Worm (Caenorhabditis elegans) whole organism, L1 larva: ENCODE data around the gene F26C11.1.

ENCODE experiments used
- C34B4.2 ChIP-seq: sonication (generic microtip); optimal IDR thresholded peaks from 2 replicates; lab custom pipeline; 2017; ENCODE audit warnings: mild to moderate bottlenecking, missing genetic modification characterization, missing compliant biosample characterization
- Y116A8C.19 ChIP-seq: sonication (generic microtip); optimal IDR thresholded peaks from 2 replicates; lab custom pipeline; 2016; ENCODE audit warnings: missing compliant biosample characterization, missing genetic modification characterization, borderline replicate concordance
- aha-1 ChIP-seq: fragments of 150-350 bp; optimal IDR thresholded peaks from 2 replicates; lab custom pipeline; 2014; ENCODE audit warnings: missing biosample characterization, missing genetic modification characterization
- aly-2 ChIP-seq: fragments of 150-350 bp; optimal IDR thresholded peaks from 2 replicates; lab custom pipeline; 2014; ENCODE audit warnings: missing biosample characterization, missing genetic modification characterization
- ama-1 ChIP-seq: fragments of 150-350 bp; optimal IDR thresholded peaks from 2 replicates; lab custom pipeline; 2014
- blmp-1 ChIP-seq: fragments of 150-350 bp; optimal IDR thresholded peaks from 2 replicates; lab custom pipeline; 2014; ENCODE audit warnings: missing biosample characterization, missing genetic modification characterization
- dpl-1 ChIP-seq, 3 experiments: fragments of 150-350 bp in 2 of 3; sonication (generic microtip) in 1 of 3; optimal IDR thresholded peaks; 2 replicates each; lab custom pipeline; 2014 to 2017; ENCODE audit warnings: missing biosample characterization in 3 of 3, missing genetic modification characterization in 3 of 3, missing genetic modification reagents in 3 of 3
- efl-1 ChIP-seq, 4 experiments: fragments of 150-350 bp; optimal IDR thresholded peaks in 3 of 4; peaks in 1 of 4; 1 replicate in 1 of 4; 2 replicates in 3 of 4; lab custom pipeline; 2014; ENCODE audit warnings: missing biosample characterization in 2 of 4, missing genetic modification characterization in 2 of 4, missing genetic modification reagents in 2 of 4
- efl-3 ChIP-seq: fragments of 200-800 bp; sonication (Bioruptor generic); optimal IDR thresholded peaks from 2 replicates; lab custom pipeline; 2018; ENCODE audit warnings: mild to moderate bottlenecking, missing genetic modification characterization, missing compliant biosample characterization
- elt-2 ChIP-seq: sonication (generic microtip); optimal IDR thresholded peaks from 2 replicates; lab custom pipeline; 2016; ENCODE audit warnings: missing genetic modification characterization, mild to moderate bottlenecking, inconsistent platforms, missing compliant biosample characterization, missing genetic modification reagents
- fkh-4 ChIP-seq: sonication (generic microtip); optimal IDR thresholded peaks from 2 replicates; lab custom pipeline; 2016; ENCODE audit warnings: missing compliant biosample characterization, missing genetic modification characterization, borderline replicate concordance
- fkh-8 ChIP-seq: sonication (generic microtip); optimal IDR thresholded peaks from 2 replicates; lab custom pipeline; 2016; ENCODE audit warnings: mild to moderate bottlenecking, missing genetic modification characterization, missing compliant biosample characterization
- fos-1 ChIP-seq: fragments of 150-350 bp; optimal IDR thresholded peaks from 2 replicates; lab custom pipeline; 2014; ENCODE audit warnings: missing biosample characterization, missing genetic modification characterization
- grh-1 ChIP-seq: fragments of 200-800 bp; sonication (Bioruptor generic); IDR thresholded peaks from 2 replicates; pipeline ENCODE4 v1.3.6; 2022; ENCODE audit warnings: missing genetic modification reagents, missing genetic modification characterization, missing compliant biosample characterization
- hlh-17 ChIP-seq: fragments of 200-800 bp; sonication (Bioruptor generic); optimal IDR thresholded peaks from 2 replicates; lab custom pipeline; 2018; ENCODE audit warnings: missing genetic modification characterization, mild to moderate bottlenecking, missing compliant biosample characterization, moderate library complexity, borderline replicate concordance
- hpl-2 ChIP-seq: fragments of 150-350 bp; optimal IDR thresholded peaks from 2 replicates; lab custom pipeline; 2014; ENCODE audit warnings: missing biosample characterization, missing genetic modification reagents, missing genetic modification characterization
- jun-1 ChIP-seq: fragments of 150-350 bp; optimal IDR thresholded peaks from 2 replicates; lab custom pipeline; 2014; ENCODE audit warnings: missing biosample characterization, missing genetic modification reagents, missing genetic modification characterization
- lin-35 ChIP-seq, 2 experiments: fragments of 150-350 bp; optimal IDR thresholded peaks; 2 replicates each; lab custom pipeline; 2014; ENCODE audit warnings: missing biosample characterization in 2 of 2, missing genetic modification characterization in 2 of 2, missing genetic modification reagents in 2 of 2
- lsy-2 ChIP-seq, 2 experiments: fragments of 150-350 bp; optimal IDR thresholded peaks; 2 replicates each; lab custom pipeline; 2014; ENCODE audit warnings: missing biosample characterization in 2 of 2, missing genetic modification characterization in 2 of 2
- mab-9 ChIP-seq: fragments of 200-800 bp; sonication (Bioruptor generic); IDR thresholded peaks from 2 replicates; pipeline ENCODE4 v1.3.6; 2022; ENCODE audit warnings: missing genetic modification reagents, missing genetic modification characterization, missing compliant biosample characterization
- nhr-12 ChIP-seq: sonication (generic microtip); optimal IDR thresholded peaks from 2 replicates; lab custom pipeline; 2017; ENCODE audit warnings: missing biosample characterization, missing genetic modification characterization
- nhr-19 ChIP-seq: fragments of 200-800 bp; sonication (Bioruptor generic); conservative IDR thresholded peaks from 2 replicates; pipeline ENCODE4 v1.3.6; 2022; ENCODE audit warnings: missing genetic modification characterization, missing compliant biosample characterization
- nhr-20 ChIP-seq: sonication (generic microtip); optimal IDR thresholded peaks from 2 replicates; lab custom pipeline; 2016; ENCODE audit warnings: mild to moderate bottlenecking, missing genetic modification characterization, missing compliant biosample characterization
- nhr-237 ChIP-seq: fragments of 150-350 bp; optimal IDR thresholded peaks from 2 replicates; lab custom pipeline; 2014; ENCODE audit warnings: missing biosample characterization, missing genetic modification characterization
- nhr-28 ChIP-seq: fragments of 150-350 bp; optimal IDR thresholded peaks from 2 replicates; lab custom pipeline; 2014; ENCODE audit warnings: missing biosample characterization, missing genetic modification characterization
- nhr-47 ChIP-seq: sonication (generic microtip); optimal IDR thresholded peaks from 2 replicates; lab custom pipeline; 2016; ENCODE audit warnings: mild to moderate bottlenecking, missing genetic modification characterization, moderate library complexity, missing compliant biosample characterization
- nhr-71 ChIP-seq: sonication (generic microtip); optimal IDR thresholded peaks from 2 replicates; lab custom pipeline; 2016; ENCODE audit warnings: mild to moderate bottlenecking, missing genetic modification characterization, moderate library complexity, missing compliant biosample characterization
- nhr-85 ChIP-seq: sonication (generic microtip); peaks from one replicate; lab custom pipeline; 2016; ENCODE audit warnings: missing genetic modification characterization, inconsistent platforms, missing compliant biosample characterization
- nhr-90 ChIP-seq: sonication (generic microtip); optimal IDR thresholded peaks from 2 replicates; lab custom pipeline; 2016; ENCODE audit warnings: mild to moderate bottlenecking, missing genetic modification characterization, missing compliant biosample characterization; ENCODE audit not compliant: poor library complexity
- pag-3 ChIP-seq: sonication (generic microtip); optimal IDR thresholded peaks from 2 replicates; lab custom pipeline; 2017; ENCODE audit warnings: missing genetic modification characterization, mild to moderate bottlenecking, missing compliant biosample characterization, antibody characterized with exemption, borderline replicate concordance; ENCODE audit not compliant: insufficient read depth
- rnt-1 ChIP-seq: sonication (generic microtip); optimal IDR thresholded peaks from 2 replicates; lab custom pipeline; 2016; ENCODE audit warnings: mild to moderate bottlenecking, missing genetic modification characterization, moderate library complexity, missing compliant biosample characterization
- skn-1 ChIP-seq: fragments of 150-350 bp; optimal IDR thresholded peaks from 2 replicates; lab custom pipeline; 2014; ENCODE audit warnings: missing biosample characterization, missing genetic modification characterization
- snu-23 ChIP-seq: sonication (generic microtip); optimal IDR thresholded peaks from 2 replicates; lab custom pipeline; 2016; ENCODE audit warnings: missing genetic modification characterization, missing compliant biosample characterization
- sptf-1 ChIP-seq: fragments of 150-350 bp; optimal IDR thresholded peaks from 2 replicates; lab custom pipeline; 2014; ENCODE audit warnings: missing biosample characterization, missing genetic modification characterization
- unc-130 ChIP-seq: fragments of 150-350 bp; optimal IDR thresholded peaks from 2 replicates; lab custom pipeline; 2017; ENCODE audit warnings: missing biosample characterization, missing genetic modification characterization, inconsistent platforms
- zip-4 ChIP-seq: fragments of 200-800 bp; sonication (Bioruptor generic); optimal IDR thresholded peaks from 2 replicates; lab custom pipeline; 2018; ENCODE audit warnings: mild to moderate bottlenecking, missing genetic modification characterization, moderate library complexity, missing compliant biosample characterization
- ztf-4 ChIP-seq: fragments of 150-350 bp; optimal IDR thresholded peaks from 2 replicates; lab custom pipeline; 2014; ENCODE audit warnings: missing biosample characterization, missing genetic modification characterization

F26C11.1 gene

DNA sequence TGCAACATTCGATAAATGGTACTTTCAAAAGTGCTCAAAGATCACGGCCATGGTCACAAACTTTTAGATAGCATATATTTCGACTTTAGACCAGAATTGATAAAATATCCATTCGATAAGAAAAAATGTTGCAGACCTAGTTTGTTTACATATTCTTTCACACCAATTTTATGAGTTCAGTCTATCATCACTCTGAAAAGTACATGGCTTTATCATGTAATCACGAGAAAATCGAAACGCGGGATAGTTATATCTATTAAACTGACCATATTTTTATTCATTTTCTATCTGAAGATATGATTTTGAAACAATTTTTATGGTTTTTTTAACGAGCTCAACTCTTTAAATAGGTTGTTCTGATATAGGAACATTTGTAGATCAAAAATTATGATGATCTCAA, 36.9 kb downstream of the F26C11.1 start, which contains the start of gene pho-11:
Gene pho-11 (plus strand): TSS at position 374 of the 400 bp plus-strand sequence.
- peak; percentile 64 for TF ChIP-seq elt-2 (tag; lab: Kevin White, UChicago)
- no peak for TF ChIP-seq fos-1 (tag; lab: Kevin White, UChicago)
- no peak for TF ChIP-seq skn-1 (tag; lab: Kevin White, UChicago)

DNA sequence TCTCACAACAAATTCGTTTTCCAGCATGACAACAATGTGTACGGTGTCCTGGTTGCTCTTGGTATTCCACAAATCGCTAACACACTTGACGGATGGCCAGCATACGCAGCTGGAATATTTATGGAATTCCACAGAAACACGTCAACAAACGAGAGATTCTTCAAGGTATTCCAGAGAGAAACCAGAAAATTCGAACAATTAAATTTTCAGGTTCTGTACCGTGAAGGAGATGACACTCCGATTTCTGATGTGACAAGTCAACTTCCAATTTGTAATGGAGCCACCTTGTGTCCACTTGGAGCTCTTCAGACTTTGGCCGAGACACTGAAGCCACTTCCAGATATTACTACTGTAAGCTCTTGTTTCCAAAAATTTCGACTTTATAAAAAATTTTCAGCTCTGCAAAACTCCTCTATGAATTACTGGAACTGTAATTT, 39.4 kb downstream of the F26C11.1 start:
- peak; percentile 48 for TF ChIP-seq snu-23 (GFP tag; lab: Kevin White, UChicago)
- TF ChIP-seq efl-3 (GFP tag; lab: Kevin White, UChicago): no peak
- TF ChIP-seq zip-4 (GFP tag; lab: Kevin White, UChicago): no peak
- TF ChIP-seq rnt-1 (tag; lab: Kevin White, UChicago): peak; percentile 54
- peak in 1 of 3 experiments; percentile 4 for TF ChIP-seq dpl-1 (GFP tag; optimal IDR thresholded peaks at IDR 0.05; lab: Kevin White, UChicago)
- peak; percentile 74 for TF ChIP-seq nhr-85
- TF ChIP-seq mab-9 (GFP tag; lab: Robert Waterston, UW): no peak
- no peak for TF ChIP-seq nhr-237 (tag; lab: Kevin White, UChicago)
- no peak for TF ChIP-seq unc-130 (tag; lab: Kevin White, UChicago)
- no peak for TF ChIP-seq grh-1 (GFP tag; lab: Robert Waterston, UW)
- TF ChIP-seq nhr-90 (tag; lab: Kevin White, UChicago): peak; percentile 58
- TF ChIP-seq ama-1 (lab: Kevin White, UChicago): peak; percentile 77
- no peak for TF ChIP-seq jun-1
- peak; percentile 24 for TF ChIP-seq hlh-17 (GFP tag; lab: Kevin White, UChicago)
- TF ChIP-seq nhr-71: peak; percentile 42
- TF ChIP-seq nhr-20 (tag; lab: Kevin White, UChicago): peak; percentile 14
- TF ChIP-seq nhr-28 (tag; lab: Kevin White, UChicago): no peak
- no peak for TF ChIP-seq nhr-12 (tag; lab: Kevin White, UChicago)
- no peak for TF ChIP-seq blmp-1 (tag; lab: Kevin White, UChicago)
- TF ChIP-seq ztf-4: no peak
- TF ChIP-seq C34B4.2 (tag; lab: Kevin White, UChicago): no peak
- TF ChIP-seq efl-1 (optimal IDR thresholded peaks at IDR 0.05; lab: Kevin White, UChicago): no peak
- TF ChIP-seq efl-1 (GFP tag; optimal IDR thresholded peaks at IDR 0.05 in 1 of 2; lab: Kevin White, UChicago): peak in 1 of 2 experiments; percentile 88
- TF ChIP-seq hpl-2: no peak
- peak; percentile 48 for TF ChIP-seq nhr-47
- TF ChIP-seq nhr-19 (GFP tag; lab: Robert Waterston, UW): no peak; the same call in none of the 2 replicates
- TF ChIP-seq sptf-1: no peak
- peak in 1 of 2 experiments; percentile 1 for TF ChIP-seq lin-35 (GFP tag; optimal IDR thresholded peaks at IDR 0.05; lab: Kevin White, UChicago)
- TF ChIP-seq aly-2 (tag; lab: Kevin White, UChicago): peak; percentile 59
- TF ChIP-seq, all 84 proteins: peak for 13

DNA sequence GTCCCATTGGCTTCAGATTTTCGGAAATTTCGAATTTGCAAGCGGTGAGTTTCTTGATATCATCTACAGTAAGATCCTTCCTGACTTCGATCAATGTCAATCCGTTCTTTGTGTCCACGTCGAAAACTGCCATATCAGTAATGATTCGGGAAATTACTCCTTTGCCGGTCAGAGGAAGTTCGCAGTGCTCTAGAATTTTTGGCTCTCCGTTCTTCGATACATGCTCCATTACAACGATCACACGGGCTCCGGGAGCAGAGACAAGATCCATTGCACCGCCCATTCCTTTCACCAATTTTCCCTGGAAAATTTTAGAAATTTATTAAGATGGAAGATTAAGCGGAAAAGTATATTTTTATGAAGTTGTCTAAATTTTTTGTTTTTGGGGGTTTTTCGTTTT, 40.0 kb downstream of the F26C11.1 start:
- TF ChIP-seq Y116A8C.19 (tag; lab: Kevin White, UChicago) (no peak), hlh-17 (GFP tag; lab: Kevin White, UChicago) (peak; percentile 28)
- TF ChIP-seq, all 84 proteins: peak for 1

DNA sequence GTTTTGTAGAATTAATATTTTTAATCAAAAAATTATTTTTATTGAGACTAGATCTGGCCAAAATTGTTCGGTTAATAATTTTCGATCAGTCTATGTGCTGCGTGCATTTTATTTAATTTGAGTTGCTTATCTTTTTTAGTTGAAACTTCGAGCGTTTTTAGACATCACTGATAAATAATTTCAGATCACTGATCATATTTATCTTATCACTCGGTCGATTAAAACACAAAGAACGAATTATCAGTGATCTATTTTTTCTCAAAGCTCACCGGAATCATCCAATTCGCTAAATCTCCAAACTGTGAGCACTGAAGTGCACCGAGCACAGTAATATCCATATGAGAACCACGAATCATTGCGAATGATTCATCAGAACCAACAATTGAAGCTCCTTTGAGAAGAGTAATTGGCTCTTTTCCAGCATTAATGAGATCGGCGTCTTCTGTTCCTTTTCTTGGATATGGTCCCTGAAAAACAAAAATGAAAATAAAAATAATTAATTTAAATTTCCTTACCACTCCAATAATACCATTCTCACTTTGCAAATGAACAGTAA, 40.6 kb downstream of the F26C11.1 start:
- TF ChIP-seq pag-3: no peak
- peak in 1 of 2 experiments; percentile 14 for TF ChIP-seq lsy-2 (tag; optimal IDR thresholded peaks at IDR 0.05; lab: Kevin White, UChicago)
- peak; percentile 19; the same call in 1 of the 2 replicates for TF ChIP-seq nhr-19 (GFP tag; lab: Robert Waterston, UW)
- TF ChIP-seq ama-1 (lab: Kevin White, UChicago): peak; percentile 54
- no peak for TF ChIP-seq aha-1 (tag; lab: Kevin White, UChicago)
- TF ChIP-seq fkh-8: no peak
- peak; percentile 70 for TF ChIP-seq nhr-71
- peak; percentile 37 for TF ChIP-seq nhr-85
- peak in 1 of 2 experiments; percentile 11 for TF ChIP-seq lin-35 (GFP tag; optimal IDR thresholded peaks at IDR 0.05; lab: Kevin White, UChicago)
- peak; percentile 63 for TF ChIP-seq elt-2 (tag; lab: Kevin White, UChicago)
- no peak for TF ChIP-seq efl-1 (optimal IDR thresholded peaks at IDR 0.05; lab: Kevin White, UChicago)
- peak in 1 of 2 experiments; percentile 57 for TF ChIP-seq efl-1 (GFP tag; optimal IDR thresholded peaks at IDR 0.05 in 1 of 2; lab: Kevin White, UChicago)
- no peak for TF ChIP-seq fkh-4 (tag; lab: Kevin White, UChicago)
- peak; percentile 0 for TF ChIP-seq rnt-1 (tag; lab: Kevin White, UChicago)
